Worm (Caenorhabditis elegans) whole organism, late embryonic: Measurements from ENCODE around the gene gei-6.

ENCODE experiments used
- C08G9.2 ChIP-seq: sonication (generic microtip); optimal IDR thresholded peaks from 2 replicates; lab custom pipeline; 2016; ENCODE audit warnings: mild to moderate bottlenecking, missing genetic modification characterization, moderate library complexity, missing compliant biosample characterization
- F13H6.1 ChIP-seq: sonication (generic microtip); optimal IDR thresholded peaks from 2 replicates; lab custom pipeline; 2016; ENCODE audit warnings: missing genetic modification characterization, missing compliant biosample characterization
- K02D7.2 ChIP-seq: sonication (generic microtip); optimal IDR thresholded peaks from 2 replicates; lab custom pipeline; 2017; ENCODE audit warnings: mild to moderate bottlenecking, missing genetic modification characterization, missing compliant biosample characterization
- ama-1 ChIP-seq: fragments of 150-350 bp; optimal IDR thresholded peaks from 2 replicates; lab custom pipeline; 2014
- ceh-14 ChIP-seq: sonication (generic microtip); optimal IDR thresholded peaks from 2 replicates; lab custom pipeline; 2016; ENCODE audit warnings: missing genotype, missing genetic modification characterization, missing compliant biosample characterization
- ceh-18 ChIP-seq: sonication (generic microtip); optimal IDR thresholded peaks from 2 replicates; lab custom pipeline; 2016; ENCODE audit warnings: missing genetic modification characterization, missing compliant biosample characterization
- ceh-19 ChIP-seq: fragments of 200-800 bp; sonication (Bioruptor generic); optimal IDR thresholded peaks from 2 replicates; lab custom pipeline; 2018; ENCODE audit warnings: mild to moderate bottlenecking, missing genetic modification characterization, missing compliant biosample characterization
- ceh-22 ChIP-seq: sonication (generic microtip); optimal IDR thresholded peaks from 2 replicates; lab custom pipeline; 2017; ENCODE audit warnings: missing biosample characterization, missing genetic modification characterization
- ceh-24 ChIP-seq: sonication (generic microtip); optimal IDR thresholded peaks from 2 replicates; lab custom pipeline; 2016; ENCODE audit warnings: mild to moderate bottlenecking, missing genetic modification characterization, missing compliant biosample characterization
- ceh-30 ChIP-seq: fragments of 150-350 bp; optimal IDR thresholded peaks from 2 replicates; lab custom pipeline; 2014; ENCODE audit warnings: missing biosample characterization, missing genetic modification characterization
- ceh-31 ChIP-seq: sonication (generic microtip); optimal IDR thresholded peaks from 2 replicates; lab custom pipeline; 2016; ENCODE audit warnings: missing genetic modification characterization, missing compliant biosample characterization
- ceh-34 ChIP-seq: sonication (generic microtip); optimal IDR thresholded peaks from 2 replicates; lab custom pipeline; 2016; ENCODE audit warnings: mild to moderate bottlenecking, missing genetic modification characterization, missing compliant biosample characterization
- ceh-45 ChIP-seq: fragments of 200-800 bp; sonication (Bioruptor generic); IDR thresholded peaks from 2 replicates; pipeline ENCODE4 v1.3.6; 2022; ENCODE audit warnings: missing genetic modification reagents, missing genetic modification characterization, missing compliant biosample characterization
- ceh-48 ChIP-seq: sonication (generic microtip); optimal IDR thresholded peaks from 2 replicates; lab custom pipeline; 2016; ENCODE audit warnings: missing genetic modification characterization, inconsistent platforms, missing compliant biosample characterization
- che-1 ChIP-seq: sonication (generic microtip); optimal IDR thresholded peaks from 2 replicates; lab custom pipeline; 2016; ENCODE audit warnings: mild to moderate bottlenecking, missing genetic modification characterization, missing compliant biosample characterization
- dve-1 ChIP-seq: sonication (generic microtip); optimal IDR thresholded peaks from 2 replicates; lab custom pipeline; 2017; ENCODE audit warnings: antibody characterized with exemption, mild to moderate bottlenecking, missing genetic modification characterization, missing compliant biosample characterization
- elt-2 ChIP-seq: sonication (generic microtip); optimal IDR thresholded peaks from 2 replicates; lab custom pipeline; 2016; ENCODE audit warnings: missing genetic modification reagents, missing genetic modification characterization, missing compliant biosample characterization
- ets-4 ChIP-seq: sonication (generic microtip); optimal IDR thresholded peaks from 2 replicates; lab custom pipeline; 2016; ENCODE audit warnings: missing genetic modification characterization, missing compliant biosample characterization
- eyg-1 ChIP-seq: sonication (generic microtip); optimal IDR thresholded peaks from 2 replicates; lab custom pipeline; 2016; ENCODE audit warnings: missing genotype, missing genetic modification characterization, missing compliant biosample characterization
- fkh-10 ChIP-seq: fragments of 150-350 bp; optimal IDR thresholded peaks from 2 replicates; lab custom pipeline; 2014; ENCODE audit warnings: missing biosample characterization, missing genetic modification reagents, missing genetic modification characterization
- fkh-6 ChIP-seq: sonication (generic microtip); optimal IDR thresholded peaks from 2 replicates; lab custom pipeline; 2016; ENCODE audit warnings: missing genetic modification characterization, missing compliant biosample characterization
- hlh-15 ChIP-seq: sonication (generic microtip); optimal IDR thresholded peaks from 2 replicates; lab custom pipeline; 2016; ENCODE audit warnings: missing genetic modification characterization, missing compliant biosample characterization
- hlh-30 ChIP-seq: sonication (generic microtip); optimal IDR thresholded peaks from 2 replicates; lab custom pipeline; 2017; ENCODE audit warnings: antibody characterized with exemption, missing genetic modification characterization, missing compliant biosample characterization; ENCODE audit not compliant: insufficient read depth
- hlh-6 ChIP-seq: sonication (generic microtip); optimal IDR thresholded peaks from 2 replicates; lab custom pipeline; 2016; ENCODE audit warnings: missing genotype, missing genetic modification characterization, missing compliant biosample characterization
- lin-11 ChIP-seq: fragments of 200-800 bp; sonication (Bioruptor generic); optimal IDR thresholded peaks from 2 replicates; lab custom pipeline; 2018; ENCODE audit warnings: mild to moderate bottlenecking, missing genetic modification characterization, missing compliant biosample characterization
- nhr-11 ChIP-seq: fragments of 150-350 bp; optimal IDR thresholded peaks from 2 replicates; lab custom pipeline; 2014; ENCODE audit warnings: missing biosample characterization, missing genetic modification characterization
- pat-9 ChIP-seq: fragments of 200-800 bp; sonication (Bioruptor generic); optimal IDR thresholded peaks from 2 replicates; lab custom pipeline; 2018; ENCODE audit warnings: mild to moderate bottlenecking, missing genetic modification characterization, moderate library complexity, missing compliant biosample characterization
- pha-2 ChIP-seq: sonication (generic microtip); optimal IDR thresholded peaks from 2 replicates; lab custom pipeline; 2017; ENCODE audit warnings: mild to moderate bottlenecking, missing genetic modification characterization, missing compliant biosample characterization
- pha-4 ChIP-seq: fragments of 150-350 bp; optimal IDR thresholded peaks from 2 replicates; lab custom pipeline; 2018; ENCODE audit warnings: missing biosample characterization, missing genetic modification reagents, missing genetic modification characterization
- pqm-1 ChIP-seq: sonication (generic microtip); optimal IDR thresholded peaks from 2 replicates; lab custom pipeline; 2016; ENCODE audit warnings: missing genetic modification characterization, missing compliant biosample characterization
- rnt-1 ChIP-seq: sonication (generic microtip); optimal IDR thresholded peaks from 2 replicates; lab custom pipeline; 2016; ENCODE audit warnings: missing genetic modification characterization, missing compliant biosample characterization
- sox-2 ChIP-seq: fragments of 200-800 bp; sonication (Bioruptor generic); IDR thresholded peaks from 2 replicates; pipeline ENCODE4 v1.3.6; 2022; ENCODE audit warnings: missing genetic modification reagents, missing genetic modification characterization, missing compliant biosample characterization
- syd-9 ChIP-seq: sonication (generic microtip); optimal IDR thresholded peaks from 2 replicates; lab custom pipeline; 2016; ENCODE audit warnings: mild to moderate bottlenecking, missing genetic modification characterization, moderate library complexity, missing compliant biosample characterization
- tbx-2 ChIP-seq: sonication (generic microtip); optimal IDR thresholded peaks from 2 replicates; lab custom pipeline; 2016; ENCODE audit warnings: missing genetic modification characterization, missing compliant biosample characterization
- ttx-3 ChIP-seq: sonication (generic microtip); optimal IDR thresholded peaks from 2 replicates; lab custom pipeline; 2016; ENCODE audit warnings: missing genetic modification reagents, missing genetic modification characterization, missing compliant biosample characterization
- unc-3 ChIP-seq, 2 experiments: fragments of 200-800 bp in 1 of 2; sonication (Bioruptor generic) in 1 of 2; sonication (generic microtip) in 1 of 2; conservative IDR thresholded peaks in 1 of 2; optimal IDR thresholded peaks in 1 of 2; 2 replicates each; pipeline versions ENCODE4 v1.3.6 to Lab custom; 2016 to 2022; ENCODE audit warnings: missing compliant biosample characterization in 2 of 2, missing genetic modification characterization in 2 of 2, missing genetic modification reagents in 1 of 2
- unc-42 ChIP-seq: sonication (generic microtip); optimal IDR thresholded peaks from 2 replicates; lab custom pipeline; 2016; ENCODE audit warnings: missing genotype, missing genetic modification characterization, missing compliant biosample characterization
- unc-86 ChIP-seq: sonication (generic microtip); optimal IDR thresholded peaks from 2 replicates; lab custom pipeline; 2016; ENCODE audit warnings: missing genetic modification characterization, missing compliant biosample characterization

gei-6 gene

DNA sequence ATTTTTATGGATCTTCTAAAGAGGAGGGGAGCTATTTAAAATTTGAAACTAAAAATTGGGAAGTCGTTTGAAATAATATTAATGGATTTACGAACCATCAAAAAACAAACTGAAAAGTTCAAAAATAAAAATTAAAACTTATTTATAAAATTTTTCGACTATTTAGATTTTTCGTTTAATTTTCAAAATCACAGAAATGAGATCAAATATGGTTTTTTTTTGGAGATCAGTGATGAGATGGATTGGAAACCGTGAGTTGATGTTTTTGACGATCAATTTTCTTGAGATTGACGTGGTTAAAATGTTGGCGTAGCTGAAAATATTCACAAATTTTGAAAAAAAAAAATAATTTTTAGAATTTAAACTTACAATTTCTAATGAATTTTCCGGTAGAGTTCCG, 11.7 kb downstream of the gei-6 start, which contains the start of gene C13F10.5:
Gene C13F10.5, minus strand, starts transcription at position 101 of the 400 bp plus-strand sequence.
- TF ChIP-seq ceh-14 (tag; lab: Kevin White, UChicago) (no peak), pha-4 (tag; lab: Kevin White, UChicago) (no peak), ceh-30 (tag; lab: Kevin White, UChicago) (no peak), unc-86 (no peak), ama-1 (lab: Kevin White, UChicago) (no peak), nhr-11 (tag; lab: Kevin White, UChicago) (no peak), dve-1 (tag; lab: Kevin White, UChicago) (no peak), elt-2 (tag; lab: Kevin White, UChicago) (no peak), ceh-34 (tag; lab: Kevin White, UChicago) (no peak), ttx-3 (tag; lab: Kevin White, UChicago) (no peak), rnt-1 (tag; lab: Kevin White, UChicago) (no peak), fkh-10 (GFP tag; lab: Kevin White, UChicago) (no peak), lin-11 (tag; lab: Kevin White, UChicago) (no peak)
- TF ChIP-seq, all 69 proteins: peak for 0

DNA sequence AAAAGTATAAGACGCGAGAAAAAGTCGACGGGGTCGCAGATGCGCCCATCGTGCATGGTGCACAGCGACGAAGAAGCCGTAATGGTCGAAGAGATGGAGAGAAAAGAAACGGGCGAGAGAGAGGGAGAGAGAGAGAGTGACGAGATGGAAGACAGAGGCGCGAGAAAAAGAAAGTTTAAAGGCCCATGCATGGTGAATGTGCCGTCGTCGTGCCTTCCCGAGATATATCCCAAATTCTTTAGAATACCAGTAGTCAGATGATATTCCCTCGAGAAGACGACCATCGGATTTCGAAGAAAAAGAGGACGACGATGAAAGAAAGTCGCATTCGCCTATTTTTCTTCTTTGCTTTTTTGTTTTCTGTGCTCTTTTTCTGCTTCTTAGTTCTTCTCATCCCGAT, 14.6 kb downstream of the gei-6 start:
- peak; percentile 5 for TF ChIP-seq ceh-31 (tag; lab: Kevin White, UChicago)
- TF ChIP-seq pha-4 (tag; lab: Kevin White, UChicago) = no peak
- no peak for TF ChIP-seq sox-2 (GFP tag; lab: Robert Waterston, UW)
- TF ChIP-seq ceh-19 (GFP tag; lab: Kevin White, UChicago) = no peak
- peak; percentile 4 for TF ChIP-seq ceh-18 (tag; lab: Kevin White, UChicago)
- no peak for TF ChIP-seq pha-2
- peak; percentile 23 for TF ChIP-seq unc-42 (tag; lab: Kevin White, UChicago)
- TF ChIP-seq ceh-24 (tag; lab: Kevin White, UChicago) = no peak
- no peak for TF ChIP-seq unc-3 (GFP tag; conservative IDR thresholded peaks at IDR 0.05; lab: Robert Waterston, UW)
- TF ChIP-seq unc-3 (tag; optimal IDR thresholded peaks at IDR 0.05; lab: Kevin White, UChicago) = no peak
- no peak for TF ChIP-seq F13H6.1
- TF ChIP-seq pat-9 = no peak
- no peak for TF ChIP-seq ttx-3 (tag; lab: Kevin White, UChicago)
- TF ChIP-seq K02D7.2 (tag; lab: Kevin White, UChicago) = no peak

DNA sequence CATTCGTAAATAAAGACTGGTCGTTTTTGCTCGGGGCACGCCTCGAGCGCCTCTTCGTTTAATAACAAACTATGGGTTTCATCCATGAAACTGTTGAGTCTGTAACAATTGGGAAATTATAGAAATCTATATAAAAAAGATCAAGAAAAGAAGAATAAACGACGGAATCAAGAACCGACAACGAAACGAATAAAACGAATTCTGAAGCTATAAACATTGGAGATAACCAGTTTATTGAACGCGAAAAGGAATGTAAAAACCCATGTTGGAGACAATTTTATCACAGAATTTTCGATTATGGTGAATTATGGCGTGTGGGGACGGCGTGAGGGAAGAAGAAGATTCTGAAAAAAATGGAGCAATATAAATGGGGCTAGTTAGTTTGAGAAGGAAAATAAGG, 15.8 kb downstream of the gei-6 start, which contains the start of gene soap-1:
Gene soap-1, minus strand, starts transcription at position 101 of the 400 bp plus-strand sequence.
- TF ChIP-seq elt-2 (tag; lab: Kevin White, UChicago) = no peak
- no peak for TF ChIP-seq ttx-3 (tag; lab: Kevin White, UChicago)
- no peak for TF ChIP-seq ceh-34 (tag; lab: Kevin White, UChicago)
- TF ChIP-seq C08G9.2 = no peak
- TF ChIP-seq eyg-1 (tag; lab: Kevin White, UChicago) = no peak
- no peak for TF ChIP-seq ceh-22

DNA sequence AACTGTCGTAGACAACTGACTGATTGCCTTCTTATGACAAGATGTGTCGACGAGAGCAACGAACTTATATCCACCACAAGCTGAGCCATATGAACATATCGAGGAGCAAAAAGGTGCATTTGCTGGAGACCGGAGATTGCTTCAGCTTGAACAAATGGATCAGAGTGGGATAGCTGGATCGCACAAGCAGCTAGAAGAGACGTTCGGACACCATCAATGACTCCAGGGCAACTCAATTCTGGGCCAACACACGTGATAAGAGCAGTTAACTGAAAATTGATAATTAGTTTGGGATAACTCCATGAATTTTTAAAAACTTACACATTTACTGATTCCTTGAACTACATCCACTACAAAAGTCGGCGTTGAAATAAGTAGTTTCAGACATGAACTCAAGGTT, 21.6 kb downstream of the gei-6 start:
- TF ChIP-seq che-1 (tag; lab: Kevin White, UChicago) (no peak), unc-3 (GFP tag; conservative IDR thresholded peaks at IDR 0.05; lab: Robert Waterston, UW) (no peak), unc-3 (tag; optimal IDR thresholded peaks at IDR 0.05; lab: Kevin White, UChicago) (no peak), tbx-2 (tag; lab: Kevin White, UChicago) (no peak), pqm-1 (no peak), hlh-6 (no peak), ceh-45 (no peak), dve-1 (tag; lab: Kevin White, UChicago) (no peak), ceh-24 (tag; lab: Kevin White, UChicago) (no peak), ceh-34 (tag; lab: Kevin White, UChicago) (no peak), ceh-48 (tag; lab: Kevin White, UChicago) (no peak), ama-1 (lab: Kevin White, UChicago) (no peak), rnt-1 (tag; lab: Kevin White, UChicago) (no peak), fkh-6 (tag; lab: Kevin White, UChicago) (no peak), hlh-15 (tag; lab: Kevin White, UChicago) (no peak), F13H6.1 (no peak), ets-4 (tag; lab: Kevin White, UChicago) (no peak), lin-11 (tag; lab: Kevin White, UChicago) (no peak), hlh-30 (tag; lab: Kevin White, UChicago) (no peak), syd-9 (tag; lab: Kevin White, UChicago) (no peak)
